Fruit fly (Drosophila melanogaster): ENCODE data around the gene CG42714.

The CG42714 gene

dm6 chr3L:6220187-6220586, 13.7 kb downstream of the CG42714 start, which contains the start of gene CG33946 (continued):
- TF ChIP-seq tll (GFP tag; optimal IDR thresholded peaks at IDR 0.05): no peak
- TF ChIP-seq en (GFP tag; optimal IDR thresholded peaks at IDR 0.05): no peak
- TF ChIP-seq luna (GFP tag; optimal IDR thresholded peaks at IDR 0.05): no peak
- TF ChIP-seq nerfin-1 (tag; optimal IDR thresholded peaks at IDR 0.05): no peak
- TF ChIP-seq CG11560 (tag; IDR thresholded peaks at IDR 0.05): no peak
- TF ChIP-seq ro (GFP tag; IDR thresholded peaks at IDR 0.05): no peak
- TF ChIP-seq Chrac-16 (GFP tag; optimal IDR thresholded peaks at IDR 0.05): peak; percentile 34
- TF ChIP-seq CG11398 (GFP tag; optimal IDR thresholded peaks at IDR 0.05): no peak
- TF ChIP-seq CG8089 (GFP tag; optimal IDR thresholded peaks at IDR 0.05): peak; percentile 0
- TF ChIP-seq D (optimal IDR thresholded peaks at IDR 0.05): no peak
- no peak for TF ChIP-seq D (GFP tag; optimal IDR thresholded peaks at IDR 0.05)
- no peak for TF ChIP-seq CG43689 (GFP tag; IDR thresholded peaks at IDR 0.05)
- no peak for TF ChIP-seq disco-r (GFP tag; optimal IDR thresholded peaks at IDR 0.05)
- TF ChIP-seq ERR (GFP tag; optimal IDR thresholded peaks at IDR 0.05): no peak
- TF ChIP-seq Rx (GFP tag; IDR thresholded peaks at IDR 0.05): no peak
- TF ChIP-seq knrl (GFP tag; IDR thresholded peaks at IDR 0.05; ENCODE audit: partially characterized antibody): no peak
- TF ChIP-seq az2 (GFP tag; optimal IDR thresholded peaks at IDR 0.05): peak; percentile 23
- TF ChIP-seq gem (tag; optimal IDR thresholded peaks at IDR 0.05): peak; percentile 18
- TF ChIP-seq CG11085 (GFP tag; IDR thresholded peaks at IDR 0.05): no peak
- no peak for TF ChIP-seq CG14860 (GFP tag; IDR thresholded peaks at IDR 0.05; ENCODE audit: partially characterized antibody)
- peak; percentile 36; the same call in 1 of the 2 replicates for TF ChIP-seq H2.0 (GFP tag; IDR thresholded peaks at IDR 0.05)
- no peak for TF ChIP-seq lov (optimal IDR thresholded peaks at IDR 0.05)
- no peak for TF ChIP-seq lov (GFP tag; IDR thresholded peaks at IDR 0.05)
- TF ChIP-seq CG12219 (GFP tag; optimal IDR thresholded peaks at IDR 0.05): no peak
- no peak for TF ChIP-seq hbn (GFP tag; IDR thresholded peaks at IDR 0.05; ENCODE audit: partially characterized antibody)
- TF ChIP-seq sug (tag; optimal IDR thresholded peaks at IDR 0.05): no peak
- no peak for TF ChIP-seq tap (tag; optimal IDR thresholded peaks at IDR 0.05)
- no peak for TF ChIP-seq B-H2 (GFP tag; optimal IDR thresholded peaks at IDR 0.05)
- no peak for TF ChIP-seq Gsc (GFP tag; IDR thresholded peaks at IDR 0.05)
- no peak for TF ChIP-seq CG17385 (GFP tag; optimal IDR thresholded peaks at IDR 0.05)
- TF ChIP-seq Dbx (GFP tag; IDR thresholded peaks at IDR 0.05): no peak
- no peak for TF ChIP-seq Hmr (GFP tag; optimal IDR thresholded peaks at IDR 0.05)
- no peak for TF ChIP-seq Doc2 (GFP tag; IDR thresholded peaks at IDR 0.05)
- TF ChIP-seq CG13424 (tag; optimal IDR thresholded peaks at IDR 0.05): no peak
- TF ChIP-seq Lim3 (GFP tag; IDR thresholded peaks at IDR 0.05): no peak
- peak; percentile 26; the same call in 1 of the 2 replicates for TF ChIP-seq CG32772 (GFP tag; IDR thresholded peaks at IDR 0.05)
- peak; percentile 59; the same call in 1 of the 2 replicates for TF ChIP-seq CG6689 (GFP tag; IDR thresholded peaks at IDR 0.05)
- TF ChIP-seq TFAM (GFP tag; optimal IDR thresholded peaks at IDR 0.05): no peak
- TF ChIP-seq CG11456 (GFP tag; IDR thresholded peaks at IDR 0.05): peak; percentile 61; the same call in 1 of the 3 replicates
- no peak for TF ChIP-seq CG6791 (GFP tag; IDR thresholded peaks at IDR 0.05; ENCODE audit: partially characterized antibody)
- no peak for TF ChIP-seq Spps (tag; optimal IDR thresholded peaks at IDR 0.05)
- no peak for TF ChIP-seq Stat92E (GFP tag; optimal IDR thresholded peaks at IDR 0.05)
- TF ChIP-seq CG32767 (GFP tag; IDR thresholded peaks at IDR 0.05): no peak
- no peak for TF ChIP-seq Nf-YB (GFP tag; optimal IDR thresholded peaks at IDR 0.05)
- TF ChIP-seq Sin3A (optimal IDR thresholded peaks at IDR 0.05): no peak
- no peak for TF ChIP-seq CG31388 (GFP tag; optimal IDR thresholded peaks at IDR 0.05)
- no peak for TF ChIP-seq tio (GFP tag; optimal IDR thresholded peaks at IDR 0.05)
- TF ChIP-seq abd-A (tag; optimal IDR thresholded peaks at IDR 0.05): no peak
- no peak for TF ChIP-seq Atf3 (GFP tag; optimal IDR thresholded peaks at IDR 0.05)
- TF ChIP-seq gro (GFP tag; optimal IDR thresholded peaks at IDR 0.05): no peak
- TF ChIP-seq cg (GFP tag; optimal IDR thresholded peaks at IDR 0.05): no peak
- no peak for TF ChIP-seq scrt (GFP tag; optimal IDR thresholded peaks at IDR 0.05)
- TF ChIP-seq CG10462 (GFP tag; optimal IDR thresholded peaks at IDR 0.05): no peak
